Fruit fly (Drosophila melanogaster) whole organism, embryonic: Measurements from ENCODE around the gene Acp29AB.

ENCODE experiments used
- Ada2b ChIP-seq: fragments of 200-800 bp; sonication (Bioruptor generic); IDR thresholded peaks from 2 replicates; pipeline ENCODE4 v1.3.6; 2022; ENCODE audit warnings: missing biosample characterization, missing genetic modification characterization
- Antp ChIP-seq: fragments of 200-800 bp; sonication (Bioruptor generic); optimal IDR thresholded peaks from 3 replicates; lab custom pipeline; 2016; ENCODE audit warnings: missing biosample characterization, missing genetic modification characterization
- CG11085 ChIP-seq: fragments of 200-800 bp; sonication (Bioruptor generic); IDR thresholded peaks from 2 replicates; pipeline ENCODE4 v1.3.6; 2022; ENCODE audit warnings: missing biosample characterization, missing genetic modification characterization
- CG12659 ChIP-seq: fragments of 200-800 bp; sonication (Bioruptor generic); optimal IDR thresholded peaks from 3 replicates; lab custom pipeline; 2017; ENCODE audit warnings: mild to moderate bottlenecking, missing biosample characterization, missing genetic modification reagents, missing genetic modification characterization
- CG13894 ChIP-seq: fragments of 200-800 bp; sonication (Bioruptor generic); optimal IDR thresholded peaks from 3 replicates; lab custom pipeline; 2018; ENCODE audit warnings: missing biosample characterization, mild to moderate bottlenecking, missing genetic modification characterization, moderate library complexity
- CG14014 ChIP-seq: fragments of 200-800 bp; sonication (Bioruptor generic); IDR thresholded peaks from 2 replicates; pipeline ENCODE4 v1.3.6; 2022; ENCODE audit warnings: missing biosample characterization, missing genetic modification characterization
- CG14710 ChIP-seq: fragments of 200-800 bp; sonication (Bioruptor generic); optimal IDR thresholded peaks from 3 replicates; lab custom pipeline; 2019; ENCODE audit warnings: missing biosample characterization, mild to moderate bottlenecking, missing genetic modification characterization, moderate library complexity
- CG17912 ChIP-seq: fragments of 200-800 bp; sonication (Bioruptor generic); optimal IDR thresholded peaks from 2 replicates; lab custom pipeline; 2018; ENCODE audit warnings: missing biosample characterization, mild to moderate bottlenecking, missing genetic modification characterization
- CG2875 ChIP-seq: fragments of 200-800 bp; sonication (Bioruptor generic); optimal IDR thresholded peaks from 2 replicates; lab custom pipeline; 2017; ENCODE audit warnings: missing biosample characterization, mild to moderate bottlenecking, missing genetic modification characterization, missing genetic modification reagents
- CG30403 ChIP-seq: fragments of 200-800 bp; sonication (Bioruptor generic); optimal IDR thresholded peaks from 3 replicates; lab custom pipeline; 2016; ENCODE audit warnings: missing biosample characterization, missing genetic modification characterization
- CG31224 ChIP-seq: fragments of 200-800 bp; sonication (Bioruptor generic); IDR thresholded peaks from 2 replicates; pipeline ENCODE4 v1.3.6; 2022; ENCODE audit warnings: missing biosample characterization, missing genetic modification characterization
- CG31365 ChIP-seq: fragments of 200-800 bp; sonication (Bioruptor generic); optimal IDR thresholded peaks from 2 replicates; lab custom pipeline; 2018; ENCODE audit warnings: missing biosample characterization, mild to moderate bottlenecking, missing genetic modification characterization
- CG42726 ChIP-seq: fragments of 200-800 bp; sonication (Bioruptor generic); IDR thresholded peaks from 2 replicates; pipeline ENCODE4 v1.3.6; 2022; ENCODE audit warnings: missing biosample characterization, missing genetic modification characterization; ENCODE audit not compliant: partially characterized antibody
- CG4424 ChIP-seq: fragments of 200-800 bp; sonication (Bioruptor generic); optimal IDR thresholded peaks from 3 replicates; lab custom pipeline; 2016; ENCODE audit warnings: missing biosample characterization, missing genetic modification characterization
- CG4707 ChIP-seq: fragments of 200-800 bp; sonication (Bioruptor generic); optimal IDR thresholded peaks from 2 replicates; lab custom pipeline; 2018; ENCODE audit warnings: missing biosample characterization, mild to moderate bottlenecking, missing genetic modification characterization, moderate library complexity
- CG7372 ChIP-seq: fragments of 200-800 bp; sonication (Bioruptor generic); IDR thresholded peaks from 2 replicates; pipeline ENCODE4 v1.3.6; 2022; ENCODE audit warnings: missing biosample characterization, missing genetic modification characterization
- CG7839 ChIP-seq: fragments of 200-800 bp; sonication (Bioruptor generic); optimal IDR thresholded peaks from 3 replicates; lab custom pipeline; 2018; ENCODE audit warnings: missing biosample characterization, mild to moderate bottlenecking, missing genetic modification characterization, moderate library complexity
- CG8944 ChIP-seq: fragments of 200-800 bp; sonication (Bioruptor generic); optimal IDR thresholded peaks from 3 replicates; lab custom pipeline; 2016; ENCODE audit warnings: missing biosample characterization, missing genetic modification characterization
- CG9797 ChIP-seq: fragments of 200-800 bp; sonication (Bioruptor generic); optimal IDR thresholded peaks from 3 replicates; lab custom pipeline; 2018; ENCODE audit warnings: missing biosample characterization, mild to moderate bottlenecking, missing genetic modification characterization
- Camta ChIP-seq: fragments of 200-800 bp; sonication (Bioruptor generic); optimal IDR thresholded peaks from 2 replicates; lab custom pipeline; 2016; ENCODE audit warnings: missing biosample characterization, missing genetic modification characterization
- Chrac-16 ChIP-seq: fragments of 200-800 bp; sonication (Bioruptor generic); optimal IDR thresholded peaks from 3 replicates; lab custom pipeline; 2016; ENCODE audit warnings: missing biosample characterization, missing genetic modification characterization
- D19A ChIP-seq: fragments of 200-800 bp; optimal IDR thresholded peaks from 3 replicates; lab custom pipeline; 2019; ENCODE audit warnings: missing biosample characterization, mild to moderate bottlenecking, missing genetic modification characterization, moderate library complexity
- Dip2 ChIP-seq: fragments of 200-800 bp; sonication (Bioruptor generic); IDR thresholded peaks from 2 replicates; pipeline ENCODE4 v1.3.6; 2022; ENCODE audit warnings: missing biosample characterization, missing genetic modification characterization
- ERR ChIP-seq: fragments of 200-800 bp; sonication (Bioruptor generic); optimal IDR thresholded peaks from 2 replicates; lab custom pipeline; 2016; ENCODE audit warnings: missing biosample characterization, missing genetic modification characterization
- Eip74EF ChIP-seq, 2 experiments: fragments of 200-800 bp in 1 of 2; fragments of >200 bp in 1 of 2; sonication (Bioruptor generic) in 1 of 2; optimal IDR thresholded peaks; 2 replicates each; lab custom pipeline; 2017 to 2019; ENCODE audit warnings: missing biosample characterization in 2 of 2, missing genetic modification characterization in 2 of 2, mild to moderate bottlenecking in 1 of 2, moderate library complexity in 1 of 2
- Ets65A ChIP-seq: fragments of 200-800 bp; sonication (Bioruptor generic); peaks from one replicate; lab custom pipeline; 2016; ENCODE audit warnings: missing biosample characterization, missing genetic modification characterization
- HLH54F ChIP-seq: fragments of 200-800 bp; sonication (Bioruptor generic); optimal IDR thresholded peaks from 3 replicates; lab custom pipeline; 2016; ENCODE audit warnings: missing biosample characterization, missing genetic modification characterization
- Hsf ChIP-seq: fragments of 200-800 bp; sonication (Bioruptor generic); optimal IDR thresholded peaks from 3 replicates; lab custom pipeline; 2016; ENCODE audit warnings: missing biosample characterization, missing genetic modification characterization
- NFAT ChIP-seq: fragments of 200-800 bp; sonication (Bioruptor generic); IDR thresholded peaks from 2 replicates; pipeline ENCODE4 v1.3.6; 2022; ENCODE audit warnings: missing biosample characterization, missing genetic modification characterization
- Oaz ChIP-seq: fragments of 200-800 bp; sonication (Bioruptor generic); IDR thresholded peaks from 2 replicates; pipeline ENCODE4 v1.3.6; 2022; ENCODE audit warnings: missing biosample characterization, missing genetic modification characterization
- Spps ChIP-seq: fragments of 200-800 bp; sonication (Bioruptor generic); optimal IDR thresholded peaks from 2 replicates; lab custom pipeline; 2018; ENCODE audit warnings: missing biosample characterization, mild to moderate bottlenecking, missing genetic modification characterization
- Sry-β ChIP-seq: fragments of 200-800 bp; sonication (Bioruptor generic); optimal IDR thresholded peaks from 2 replicates; lab custom pipeline; 2018; ENCODE audit warnings: missing biosample characterization, mild to moderate bottlenecking, missing genetic modification characterization, moderate library complexity
- ac ChIP-seq: fragments of 200-800 bp; sonication (Bioruptor generic); optimal IDR thresholded peaks from 3 replicates; lab custom pipeline; 2017; ENCODE audit warnings: missing biosample characterization, mild to moderate bottlenecking, missing genetic modification characterization
- al ChIP-seq: fragments of 200-800 bp; sonication (Bioruptor generic); IDR thresholded peaks from 2 replicates; pipeline ENCODE4 v1.3.6; 2022; ENCODE audit warnings: missing biosample characterization, missing genetic modification characterization
- bowl ChIP-seq: fragments of 200-800 bp; sonication (Bioruptor generic); IDR thresholded peaks from 2 replicates; pipeline ENCODE4 v1.3.6; 2022; ENCODE audit warnings: missing biosample characterization, missing genetic modification characterization
- corto ChIP-seq: fragments of 200-800 bp; sonication (Bioruptor generic); optimal IDR thresholded peaks from 2 replicates; lab custom pipeline; 2016; ENCODE audit warnings: missing biosample characterization, mild to moderate bottlenecking, missing genetic modification characterization, moderate library complexity
- crp ChIP-seq, 2 experiments: fragments of 200-800 bp; sonication (Bioruptor generic); optimal IDR thresholded peaks; 2 replicates in 1 of 2; 3 replicates in 1 of 2; lab custom pipeline; 2017; ENCODE audit warnings: missing biosample characterization in 2 of 2, missing genetic modification characterization in 2 of 2, mild to moderate bottlenecking in 1 of 2, moderate library complexity in 1 of 2
- dm ChIP-seq: fragments of 200-800 bp; sonication (Bioruptor generic); optimal IDR thresholded peaks from 3 replicates; lab custom pipeline; 2016; ENCODE audit warnings: missing biosample characterization, missing genetic modification characterization
- en ChIP-seq: fragments of 200-800 bp; sonication (Bioruptor generic); optimal IDR thresholded peaks from 2 replicates; lab custom pipeline; 2016; ENCODE audit warnings: missing biosample characterization, missing genetic modification characterization
- hkb ChIP-seq, 2 experiments: fragments of 200-800 bp in 1 of 2; fragments of >200 bp in 1 of 2; sonication (Bioruptor generic) in 1 of 2; IDR thresholded peaks in 1 of 2; optimal IDR thresholded peaks in 1 of 2; 2 replicates each; pipeline versions ENCODE4 v1.3.6 to Lab custom; 2017 to 2022; ENCODE audit warnings: missing biosample characterization in 1 of 2, missing genetic modification characterization in 1 of 2
- kay ChIP-seq: fragments of 200-800 bp; sonication (Bioruptor generic); optimal IDR thresholded peaks from 2 replicates; lab custom pipeline; 2016; ENCODE audit warnings: missing biosample characterization, missing genetic modification characterization
- lbe ChIP-seq: fragments of 200-800 bp; sonication (Bioruptor generic); optimal IDR thresholded peaks from 2 replicates; lab custom pipeline; 2016; ENCODE audit warnings: missing biosample characterization, mild to moderate bottlenecking, missing genetic modification characterization
- nmo ChIP-seq: fragments of 200-800 bp; sonication (Bioruptor generic); optimal IDR thresholded peaks from 2 replicates; lab custom pipeline; 2018; ENCODE audit warnings: missing biosample characterization, mild to moderate bottlenecking, missing genetic modification characterization, moderate library complexity
- trh ChIP-seq: fragments of 200-800 bp; sonication (Bioruptor generic); optimal IDR thresholded peaks from 2 replicates; lab custom pipeline; 2016; ENCODE audit warnings: missing biosample characterization, missing genetic modification characterization
- vnd ChIP-seq: fragments of 200-800 bp; sonication (Bioruptor generic); IDR thresholded peaks from 3 replicates; pipeline ENCODE4 v1.3.6; 2022; ENCODE audit warnings: missing biosample characterization, missing genetic modification characterization; ENCODE audit not compliant: partially characterized antibody
- vvl ChIP-seq: fragments of 200-800 bp; sonication (Bioruptor generic); IDR thresholded peaks from 2 replicates; pipeline ENCODE4 v1.3.6; 2022; ENCODE audit warnings: missing biosample characterization, missing genetic modification characterization
- zen2 ChIP-seq: fragments of 200-800 bp; sonication (Bioruptor generic); IDR thresholded peaks from 3 replicates; pipeline ENCODE4 v1.3.6; 2022; ENCODE audit warnings: missing biosample characterization, missing genetic modification characterization; ENCODE audit not compliant: partially characterized antibody

Gene Acp29AB

dm6 chr2L:8370364-8371326, 22.4 kb downstream of the Acp29AB start, which contains the start of gene CG17292 (continued):
- TF ChIP-seq CG13894 (tag; lab: Kevin White, UChicago) (peak; percentile 62), Eip74EF (GFP tag; optimal IDR thresholded peaks at IDR 0.05; lab: Kevin White, UChicago) (peak in 1 of 2 experiments; percentile 48), nmo (GFP tag; lab: Kevin White, UChicago) (no peak), al (GFP tag; lab: Robert Waterston, UW) (no peak), Spps (no peak), trh (no peak), HLH54F (GFP tag; lab: Kevin White, UChicago) (no peak), CG2875 (GFP tag; lab: Kevin White, UChicago) (peak; percentile 43), CG4707 (GFP tag; lab: Kevin White, UChicago) (no peak), corto (GFP tag; lab: Kevin White, UChicago) (no peak), Camta (GFP tag; lab: Kevin White, UChicago) (no peak), CG8944 (GFP tag; lab: Kevin White, UChicago) (no peak), CG9797 (peak; percentile 13), bowl (GFP tag; lab: Robert Waterston, UW) (peak; percentile 59; the same call in 1 of the 2 replicates), CG7372 (GFP tag; lab: Robert Waterston, UW) (peak; percentile 43; the same call in 1 of the 2 replicates), CG42726 (GFP tag; lab: Robert Waterston, UW) (peak; percentile 74), CG11085 (GFP tag; lab: Robert Waterston, UW) (peak; percentile 32; the same call in 1 of the 2 replicates), CG30403 (GFP tag; lab: Kevin White, UChicago) (no peak), dm (no peak), Hsf (no peak), Oaz (peak; percentile 24; the same call in 1 of the 2 replicates), hkb (optimal IDR thresholded peaks at IDR 0.05; lab: Kevin White, UChicago) (no peak), hkb (GFP tag; IDR thresholded peaks at IDR 0.05; lab: Robert Waterston, UW) (peak; percentile 85), lbe (GFP tag; lab: Kevin White, UChicago) (no peak), Chrac-16 (GFP tag; lab: Kevin White, UChicago) (no peak), NFAT (GFP tag; lab: Robert Waterston, UW) (peak; percentile 74; the same call in 1 of the 2 replicates), CG12659 (GFP tag; lab: Kevin White, UChicago) (peak; percentile 85), CG14710 (peak; percentile 14), vvl (GFP tag; lab: Robert Waterston, UW) (peak; percentile 92), D19A (tag; lab: Kevin White, UChicago) (peak; percentile 22), CG4424 (GFP tag; lab: Kevin White, UChicago) (no peak), Ada2b (GFP tag; lab: Robert Waterston, UW) (peak; percentile 20; the same call in 1 of the 2 replicates), vnd (GFP tag; lab: Robert Waterston, UW) (peak; percentile 80), Antp (GFP tag; lab: Kevin White, UChicago) (peak; percentile 20), Sry-β (GFP tag; lab: Kevin White, UChicago) (no peak), CG14014 (GFP tag; lab: Robert Waterston, UW) (peak; percentile 74; the same call in 1 of the 2 replicates), ac (no peak), crp (GFP tag; optimal IDR thresholded peaks at IDR 0.05; lab: Kevin White, UChicago) (peak in 1 of 2 experiments; percentile 32), CG17912 (GFP tag; lab: Kevin White, UChicago) (peak; percentile 45), Ets65A (GFP tag; lab: Kevin White, UChicago) (no peak), kay (GFP tag; lab: Kevin White, UChicago) (no peak), CG7839 (no peak), Dip2 (no peak), CG31365 (tag; lab: Kevin White, UChicago) (peak; percentile 24), CG31224 (0 out of 2 replicates have a peak, but pooled peaks have one; percentile 13), zen2 (GFP tag; lab: Robert Waterston, UW) (peak; percentile 82), ERR (peak; percentile 6), en (GFP tag; lab: Kevin White, UChicago) (no peak)
